Worm (Caenorhabditis elegans) whole organism, midembryonic: ENCODE measurements around the gene comt-5.

Source experiments
- cog-1 ChIP-seq: sonication (generic microtip); optimal IDR thresholded peaks from 2 replicates; lab custom pipeline; 2016; ENCODE audit warnings: missing genetic modification characterization, missing compliant biosample characterization
- tab-1 ChIP-seq: fragments of 200-800 bp; sonication (Bioruptor generic); IDR thresholded peaks from 2 replicates; pipeline ENCODE4 v1.3.6; 2022; ENCODE audit warnings: missing genetic modification characterization, missing compliant biosample characterization

ce11 chrV:2004229-2004628, 49.2 kb downstream of the comt-5 start, which contains the start of gene clec-206:
- TF ChIP-seq tab-1 (no peak), cog-1 (tag; lab: Kevin White, UChicago) (no peak)
